Worm (Caenorhabditis elegans): ENCODE results near the gene F56D6.6.

- no peak for TF ChIP-seq nhr-11 (tag; optimal IDR thresholded peaks at IDR 0.05)
- TF ChIP-seq elt-4 (tag; optimal IDR thresholded peaks at IDR 0.05), result no peak
- TF ChIP-seq fkh-10 (GFP tag; optimal IDR thresholded peaks at IDR 0.05), result no peak
- TF ChIP-seq eyg-1 (tag; optimal IDR thresholded peaks at IDR 0.05), result no peak
- TF ChIP-seq pat-9 (tag; optimal IDR thresholded peaks at IDR 0.05), result no peak
- no peak for TF ChIP-seq ama-1 (optimal IDR thresholded peaks at IDR 0.05)
- TF ChIP-seq pros-1 (tag; optimal IDR thresholded peaks at IDR 0.05), result no peak
- no peak for TF ChIP-seq tbx-2 (tag; optimal IDR thresholded peaks at IDR 0.05)
- no peak for TF ChIP-seq syd-9 (tag; optimal IDR thresholded peaks at IDR 0.05)
- TF ChIP-seq nfya-1 (tag; optimal IDR thresholded peaks at IDR 0.05), result no peak
Observed at ce11 chrIV:3918160-3918559, 15.1 kb downstream of the F56D6.6 start, which contains the start of gene F56D6.23.
